Worm (Caenorhabditis elegans) whole organism, young adult: ENCODE data around the gene F07B10.4.

Experiments
- B0019.2 ChIP-seq: fragments of 200-800 bp; sonication (Bioruptor generic); conservative IDR thresholded peaks from 2 replicates; pipeline ENCODE4 v1.3.6; 2022; ENCODE audit warnings: missing genetic modification reagents, missing genetic modification characterization, missing compliant biosample characterization
- B0336.3 ChIP-seq: fragments of 200-800 bp; sonication (Bioruptor generic); IDR thresholded peaks from 2 replicates; pipeline ENCODE4 v1.3.6; 2022; ENCODE audit warnings: missing genetic modification characterization, missing compliant biosample characterization
- C17E4.6 ChIP-seq: fragments of 200-800 bp; sonication (Bioruptor generic); IDR thresholded peaks from 2 replicates; pipeline ENCODE4 v1.3.6; 2022; ENCODE audit warnings: missing genetic modification reagents, missing genetic modification characterization, missing compliant biosample characterization
- D2030.7 ChIP-seq: fragments of 200-800 bp; sonication (Bioruptor generic); IDR thresholded peaks from 2 replicates; pipeline ENCODE4 v1.3.6; 2022; ENCODE audit warnings: missing genetic modification reagents, missing genetic modification characterization, missing compliant biosample characterization
- F57A8.1 ChIP-seq: fragments of 200-800 bp; sonication (Bioruptor generic); optimal IDR thresholded peaks from 2 replicates; lab custom pipeline; 2018; ENCODE audit warnings: mild to moderate bottlenecking, missing genetic modification characterization, moderate library complexity, missing compliant biosample characterization
- K12H6.12 ChIP-seq: fragments of 200-800 bp; sonication (Bioruptor generic); optimal IDR thresholded peaks from 2 replicates; lab custom pipeline; 2018; ENCODE audit warnings: mild to moderate bottlenecking, missing genetic modification characterization, missing compliant biosample characterization
- T26A5.8 ChIP-seq: sonication (generic microtip); optimal IDR thresholded peaks from 2 replicates; lab custom pipeline; 2016; ENCODE audit warnings: missing genetic modification characterization, missing compliant biosample characterization
- Y53G8AR.9 ChIP-seq: fragments of 200-800 bp; sonication (Bioruptor generic); conservative IDR thresholded peaks from 2 replicates; pipeline ENCODE4 v1.3.6; 2022; ENCODE audit warnings: missing genetic modification reagents, missing genetic modification characterization, missing compliant biosample characterization
- Y56A3A.18 ChIP-seq: fragments of 200-800 bp; sonication (Bioruptor generic); IDR thresholded peaks from 2 replicates; pipeline ENCODE4 v1.3.6; 2022; ENCODE audit warnings: missing genetic modification reagents, missing genetic modification characterization, missing compliant biosample characterization
- Y67H2A.10 ChIP-seq: fragments of 200-800 bp; sonication (Bioruptor generic); conservative IDR thresholded peaks from 2 replicates; pipeline ENCODE4 v1.3.6; 2022; ENCODE audit warnings: missing genetic modification reagents, missing genetic modification characterization, missing compliant biosample characterization
- ama-1 ChIP-seq, 3 experiments: fragments of 150-350 bp in 1 of 3; sonication (generic microtip) in 2 of 3; optimal IDR thresholded peaks; 2 replicates each; lab custom pipeline; 2014 to 2018; ENCODE audit warnings: missing biosample characterization in 2 of 3, missing genetic modification characterization in 2 of 3, missing genetic modification reagents in 2 of 3
- aptf-2 ChIP-seq: fragments of 200-800 bp; sonication (Bioruptor generic); conservative IDR thresholded peaks from 2 replicates; pipeline ENCODE4 v1.3.6; 2022; ENCODE audit warnings: missing genetic modification reagents, missing genetic modification characterization, missing compliant biosample characterization
- aptf-3 ChIP-seq: fragments of 200-800 bp; sonication (Bioruptor generic); IDR thresholded peaks from 2 replicates; pipeline ENCODE4 v1.3.6; 2022; ENCODE audit warnings: missing genetic modification characterization, missing compliant biosample characterization
- attf-5 ChIP-seq: fragments of 200-800 bp; sonication (Bioruptor generic); optimal IDR thresholded peaks from 2 replicates; lab custom pipeline; 2018; ENCODE audit warnings: mild to moderate bottlenecking, missing genetic modification characterization, missing compliant biosample characterization
- bed-2 ChIP-seq: fragments of 200-800 bp; sonication (Bioruptor generic); IDR thresholded peaks from 2 replicates; pipeline ENCODE4 v1.3.6; 2022; ENCODE audit warnings: missing genetic modification reagents, missing genetic modification characterization, missing compliant biosample characterization
- ccch-3 ChIP-seq: fragments of 200-800 bp; sonication (Bioruptor generic); optimal IDR thresholded peaks from 2 replicates; lab custom pipeline; 2018; ENCODE audit warnings: mild to moderate bottlenecking, missing genetic modification characterization, missing compliant biosample characterization
- ceh-91 ChIP-seq: fragments of 200-800 bp; sonication (Bioruptor generic); IDR thresholded peaks from 2 replicates; pipeline ENCODE4 v1.3.6; 2022; ENCODE audit warnings: missing genetic modification reagents, missing genetic modification characterization, missing compliant biosample characterization
- chd-7 ChIP-seq: sonication (generic microtip); optimal IDR thresholded peaks from 2 replicates; lab custom pipeline; 2016; ENCODE audit warnings: mild to moderate bottlenecking, missing genetic modification characterization, moderate library complexity, missing compliant biosample characterization
- dox-1 ChIP-seq: fragments of 200-800 bp; sonication (Bioruptor generic); IDR thresholded peaks from 2 replicates; pipeline ENCODE4 v1.3.6; 2022; ENCODE audit warnings: missing genetic modification reagents, missing genetic modification characterization, missing compliant biosample characterization
- dpff-1 ChIP-seq: sonication (generic microtip); optimal IDR thresholded peaks from 2 replicates; lab custom pipeline; 2017; ENCODE audit warnings: mild to moderate bottlenecking, missing genetic modification characterization, missing compliant biosample characterization
- dpl-1 ChIP-seq: fragments of 150-350 bp; optimal IDR thresholded peaks from 2 replicates; lab custom pipeline; 2014; ENCODE audit warnings: missing biosample characterization, missing genetic modification reagents, missing genetic modification characterization
- efl-1 ChIP-seq: fragments of 150-350 bp; optimal IDR thresholded peaks from 2 replicates; lab custom pipeline; 2014; ENCODE audit warnings: missing biosample characterization, missing genetic modification reagents, missing genetic modification characterization
- egrh-3 ChIP-seq: fragments of 200-800 bp; sonication (Bioruptor generic); IDR thresholded peaks from 2 replicates; pipeline ENCODE4 v1.3.6; 2022; ENCODE audit warnings: missing genetic modification reagents, missing genetic modification characterization, missing compliant biosample characterization
- fkh-3 ChIP-seq: sonication (generic microtip); optimal IDR thresholded peaks from 2 replicates; lab custom pipeline; 2016; ENCODE audit warnings: mild to moderate bottlenecking, missing genetic modification characterization, missing compliant biosample characterization
- gei-17 ChIP-seq: fragments of 200-800 bp; sonication (Bioruptor generic); optimal IDR thresholded peaks from 2 replicates; lab custom pipeline; 2018; ENCODE audit warnings: mild to moderate bottlenecking, missing genetic modification characterization, missing compliant biosample characterization
- him-1 ChIP-seq: sonication (generic microtip); optimal IDR thresholded peaks from 2 replicates; lab custom pipeline; 2016; ENCODE audit warnings: missing genotype, missing genetic modification reagents, missing genetic modification characterization, missing compliant biosample characterization
- let-607 ChIP-seq, 2 experiments: fragments of 200-800 bp in 1 of 2; sonication (Bioruptor generic) in 1 of 2; sonication (generic microtip) in 1 of 2; optimal IDR thresholded peaks; 2 replicates each; lab custom pipeline; 2016 to 2018; ENCODE audit warnings: mild to moderate bottlenecking in 2 of 2, missing compliant biosample characterization in 2 of 2, missing genetic modification characterization in 2 of 2, moderate library complexity in 2 of 2, missing genotype in 1 of 2
- lin-54 ChIP-seq: fragments of 200-800 bp; sonication (Bioruptor generic); optimal IDR thresholded peaks from 2 replicates; lab custom pipeline; 2018; ENCODE audit warnings: mild to moderate bottlenecking, missing genetic modification characterization, missing compliant biosample characterization
- madf-3 ChIP-seq: fragments of 200-800 bp; sonication (Bioruptor generic); IDR thresholded peaks from 2 replicates; pipeline ENCODE4 v1.3.6; 2022; ENCODE audit warnings: missing genetic modification reagents, missing genetic modification characterization, missing compliant biosample characterization
- madf-8 ChIP-seq: fragments of 200-800 bp; sonication (Bioruptor generic); conservative IDR thresholded peaks from 2 replicates; pipeline ENCODE4 v1.3.6; 2022; ENCODE audit warnings: missing genetic modification reagents, missing genetic modification characterization, missing compliant biosample characterization
- mcd-1 ChIP-seq: fragments of 200-800 bp; sonication (Bioruptor generic); IDR thresholded peaks from 2 replicates; pipeline ENCODE4 v1.3.6; 2022; ENCODE audit warnings: missing genetic modification reagents, missing genetic modification characterization, missing compliant biosample characterization
- nfyb-1 ChIP-seq: fragments of 200-800 bp; sonication (Bioruptor generic); IDR thresholded peaks from 2 replicates; pipeline ENCODE4 v1.3.6; 2022; ENCODE audit warnings: missing genetic modification reagents, missing genetic modification characterization, missing compliant biosample characterization
- nhr-120 ChIP-seq: fragments of 200-800 bp; sonication (Bioruptor generic); IDR thresholded peaks from 2 replicates; pipeline ENCODE4 v1.3.6; 2022; ENCODE audit warnings: missing genetic modification characterization, missing compliant biosample characterization
- nhr-27 ChIP-seq: fragments of 200-800 bp; sonication (Bioruptor generic); optimal IDR thresholded peaks from 2 replicates; lab custom pipeline; 2018; ENCODE audit warnings: mild to moderate bottlenecking, missing genetic modification characterization, moderate library complexity, missing compliant biosample characterization
- pbrm-1 ChIP-seq: fragments of 200-800 bp; sonication (Bioruptor generic); IDR thresholded peaks from 2 replicates; pipeline ENCODE4 v1.3.6; 2022; ENCODE audit warnings: missing genetic modification reagents, missing genetic modification characterization, missing compliant biosample characterization
- pha-4 ChIP-seq: fragments of 150-350 bp; sonication (generic microtip); optimal IDR thresholded peaks from 2 replicates; lab custom pipeline; 2014; ENCODE audit warnings: missing biosample characterization, missing genetic modification reagents, missing genetic modification characterization
- rec-8 ChIP-seq, 2 experiments: sonication (generic microtip); optimal IDR thresholded peaks; 2 replicates each; lab custom pipeline; 2016; ENCODE audit warnings: mild to moderate bottlenecking in 2 of 2, missing genetic modification characterization in 2 of 2, missing genetic modification reagents in 2 of 2, missing genotype in 2 of 2, missing biosample characterization in 1 of 2, missing compliant biosample characterization in 1 of 2, moderate library complexity in 1 of 2
- sea-2 ChIP-seq: fragments of 200-800 bp; sonication (Bioruptor generic); IDR thresholded peaks from 2 replicates; pipeline ENCODE4 v1.3.6; 2022; ENCODE audit warnings: missing genetic modification characterization, missing compliant biosample characterization
- snpc-3.4 ChIP-seq: sonication (generic microtip); optimal IDR thresholded peaks from 2 replicates; lab custom pipeline; 2017; ENCODE audit warnings: missing genetic modification characterization, mild to moderate bottlenecking, missing compliant biosample characterization, antibody characterized with exemption, moderate library complexity, missing genotype, missing genetic modification reagents
- snpc-4 ChIP-seq, 5 experiments: fragments of 150-350 bp in 1 of 5; sonication (generic microtip) in 4 of 5; optimal IDR thresholded peaks; 2 replicates each; lab custom pipeline; 2014 to 2018; ENCODE audit warnings: missing genetic modification characterization in 5 of 5, missing biosample characterization in 3 of 5, antibody characterized with exemption in 2 of 5, mild to moderate bottlenecking in 2 of 5, missing compliant biosample characterization in 2 of 5, missing genotype in 2 of 5, moderate library complexity in 2 of 5, missing genetic modification reagents in 1 of 5
- somi-1 ChIP-seq: fragments of 200-800 bp; sonication (Bioruptor generic); optimal IDR thresholded peaks from 2 replicates; lab custom pipeline; 2018; ENCODE audit warnings: mild to moderate bottlenecking, missing genetic modification characterization, missing compliant biosample characterization
- sptf-2 ChIP-seq: fragments of 200-800 bp; sonication (Bioruptor generic); optimal IDR thresholded peaks from 2 replicates; lab custom pipeline; 2018; ENCODE audit warnings: mild to moderate bottlenecking, missing genetic modification characterization, missing compliant biosample characterization
- tlf-1 ChIP-seq: fragments of 200-800 bp; sonication (Bioruptor generic); optimal IDR thresholded peaks from 2 replicates; lab custom pipeline; 2018; ENCODE audit warnings: mild to moderate bottlenecking, missing genetic modification characterization, missing compliant biosample characterization
- xnd-1 ChIP-seq: sonication (generic microtip); optimal IDR thresholded peaks from 2 replicates; lab custom pipeline; 2016; ENCODE audit warnings: missing genotype, missing genetic modification reagents, missing genetic modification characterization, missing compliant biosample characterization
- zim-3 ChIP-seq: sonication (generic microtip); optimal IDR thresholded peaks from 2 replicates; lab custom pipeline; 2017; ENCODE audit warnings: mild to moderate bottlenecking, missing genetic modification characterization, moderate library complexity, missing compliant biosample characterization
- ztf-18 ChIP-seq: sonication (generic microtip); optimal IDR thresholded peaks from 2 replicates; lab custom pipeline; 2016; ENCODE audit warnings: missing genotype, mild to moderate bottlenecking, missing genetic modification characterization, missing compliant biosample characterization
- ztf-6 ChIP-seq: fragments of 200-800 bp; sonication (Bioruptor generic); IDR thresholded peaks from 2 replicates; pipeline ENCODE4 v1.3.6; 2022; ENCODE audit warnings: missing genetic modification reagents, missing genetic modification characterization, missing compliant biosample characterization

F07B10.4 gene

ce11 chrV:11228653-11229173 lies 34.2 kb downstream of the F07B10.4 start, which contains the start of gene pqn-70 (continued):
- no peak for TF ChIP-seq Y53G8AR.9 (GFP tag; lab: Robert Waterston, UW)
- 0 out of 2 replicates have a peak, but pooled peaks have one; percentile 64 for TF ChIP-seq madf-3 (GFP tag; lab: Robert Waterston, UW)
- TF ChIP-seq dpl-1: no peak
- TF ChIP-seq fkh-3 (tag; lab: Kevin White, UChicago): no peak
- TF ChIP-seq aptf-2 (GFP tag; lab: Robert Waterston, UW): no peak
- peak; percentile 74 for TF ChIP-seq mcd-1
- no peak for TF ChIP-seq rec-8 (tag; optimal IDR thresholded peaks at IDR 0.05; lab: Kevin White, UChicago)
- peak; percentile 16 for TF ChIP-seq efl-1
- TF ChIP-seq ceh-91 (GFP tag; lab: Robert Waterston, UW): no peak
- peak; percentile 81 for TF ChIP-seq attf-5
- TF ChIP-seq tlf-1: peak; percentile 46
- no peak for TF ChIP-seq nhr-27 (tag; lab: Kevin White, UChicago)
- peak; percentile 57 for TF ChIP-seq lin-54 (GFP tag; lab: Kevin White, UChicago)
- no peak for TF ChIP-seq ama-1 (optimal IDR thresholded peaks at IDR 0.05; lab: Kevin White, UChicago)
- TF ChIP-seq ama-1 (GFP tag; optimal IDR thresholded peaks at IDR 0.05; lab: Kevin White, UChicago): no peak
- no peak for TF ChIP-seq Y56A3A.18 (GFP tag; lab: Robert Waterston, UW)
- peak; percentile 33; the same call in 1 of the 2 replicates for TF ChIP-seq D2030.7
- peak; percentile 8 to 71 for TF ChIP-seq let-607 (tag; optimal IDR thresholded peaks at IDR 0.05; lab: Kevin White, UChicago)
- no peak for TF ChIP-seq T26A5.8 (tag; lab: Kevin White, UChicago)
- no peak for TF ChIP-seq bed-2 (GFP tag; lab: Robert Waterston, UW)
- no peak for TF ChIP-seq madf-8 (GFP tag; lab: Robert Waterston, UW)
- no peak for TF ChIP-seq ccch-3 (GFP tag; lab: Kevin White, UChicago)
- peak; percentile 32 for TF ChIP-seq snpc-3.4 (tag; lab: Kevin White, UChicago)
- no peak for TF ChIP-seq sea-2
- TF ChIP-seq gei-17 (GFP tag; lab: Kevin White, UChicago): peak; percentile 33
- TF ChIP-seq F57A8.1 (GFP tag; lab: Kevin White, UChicago): no peak
- TF ChIP-seq Y67H2A.10 (GFP tag; lab: Robert Waterston, UW): peak; percentile 53; the same call in 1 of the 2 replicates
- TF ChIP-seq snpc-4 (GFP tag; optimal IDR thresholded peaks at IDR 0.05; lab: Kevin White, UChicago): peak; percentile 13
- TF ChIP-seq snpc-4 (tag; optimal IDR thresholded peaks at IDR 0.05; lab: Kevin White, UChicago): peak in 3 of 4 experiments; percentile 32 to 69 (median 65)
- peak; percentile 28; the same call in 1 of the 2 replicates for TF ChIP-seq B0336.3 (GFP tag; lab: Robert Waterston, UW)
- TF ChIP-seq pbrm-1 (GFP tag; lab: Robert Waterston, UW): peak; percentile 68; the same call in 1 of the 2 replicates
- TF ChIP-seq zim-3 (tag; lab: Kevin White, UChicago): no peak
- no peak for TF ChIP-seq pha-4 (tag; lab: Kevin White, UChicago)
- peak; percentile 58 for TF ChIP-seq egrh-3
- TF ChIP-seq him-1 (tag; lab: Kevin White, UChicago): no peak
- no peak for TF ChIP-seq sptf-2 (GFP tag; lab: Kevin White, UChicago)
- TF ChIP-seq chd-7: peak; percentile 29
- peak; percentile 68 for TF ChIP-seq somi-1 (GFP tag; lab: Kevin White, UChicago)
- TF ChIP-seq nhr-120: no peak
- no peak for TF ChIP-seq xnd-1 (tag; lab: Kevin White, UChicago)
- TF ChIP-seq C17E4.6 (GFP tag; lab: Robert Waterston, UW): no peak
- TF ChIP-seq dox-1: peak; percentile 67
- peak; percentile 81; the same call in 1 of the 2 replicates for TF ChIP-seq nfyb-1
- TF ChIP-seq K12H6.12 (tag; lab: Kevin White, UChicago): peak; percentile 70
- TF ChIP-seq ztf-18 (tag; lab: Kevin White, UChicago): peak; percentile 47
- no peak for TF ChIP-seq ztf-6
- no peak for TF ChIP-seq B0019.2 (GFP tag; lab: Robert Waterston, UW)
- no peak for TF ChIP-seq aptf-3 (GFP tag; lab: Robert Waterston, UW)
- TF ChIP-seq dpff-1: no peak
